Fruit fly (Drosophila melanogaster) whole organism, wandering third instar larva: ENCODE results near the gene Jon25Biii.

Experiments used
- CG9705 ChIP-seq: fragments of 200-800 bp; sonication (Bioruptor generic); optimal IDR thresholded peaks from 2 replicates; lab custom pipeline; 2018; ENCODE audit warnings: missing biosample characterization, mild to moderate bottlenecking, missing genetic modification characterization
- Myc ChIP-seq: fragments of >200 bp; optimal IDR thresholded peaks from 2 replicates; lab custom pipeline; 2017
- N ChIP-seq: fragments of >200 bp; optimal IDR thresholded peaks from 2 replicates; lab custom pipeline; 2018; ENCODE audit warnings: missing biosample characterization, missing external identifiers, missing genetic modification characterization
- OdsH ChIP-seq: fragments of 200-800 bp; sonication (Bioruptor generic); optimal IDR thresholded peaks from 2 replicates; lab custom pipeline; 2016; ENCODE audit warnings: missing biosample characterization, mild to moderate bottlenecking, missing genetic modification characterization
- Sp1 ChIP-seq: fragments of 200-800 bp; sonication (Bioruptor generic); optimal IDR thresholded peaks from 3 replicates; lab custom pipeline; 2019; ENCODE audit warnings: missing biosample characterization, mild to moderate bottlenecking, missing genetic modification characterization, moderate library complexity
- br ChIP-seq: fragments of 200-800 bp; sonication (Bioruptor generic); optimal IDR thresholded peaks from 2 replicates; lab custom pipeline; 2016; ENCODE audit warnings: missing biosample characterization, missing genetic modification characterization
- pan ChIP-seq: fragments of >200 bp; optimal IDR thresholded peaks from 2 replicates; lab custom pipeline; 2017

DNA sequence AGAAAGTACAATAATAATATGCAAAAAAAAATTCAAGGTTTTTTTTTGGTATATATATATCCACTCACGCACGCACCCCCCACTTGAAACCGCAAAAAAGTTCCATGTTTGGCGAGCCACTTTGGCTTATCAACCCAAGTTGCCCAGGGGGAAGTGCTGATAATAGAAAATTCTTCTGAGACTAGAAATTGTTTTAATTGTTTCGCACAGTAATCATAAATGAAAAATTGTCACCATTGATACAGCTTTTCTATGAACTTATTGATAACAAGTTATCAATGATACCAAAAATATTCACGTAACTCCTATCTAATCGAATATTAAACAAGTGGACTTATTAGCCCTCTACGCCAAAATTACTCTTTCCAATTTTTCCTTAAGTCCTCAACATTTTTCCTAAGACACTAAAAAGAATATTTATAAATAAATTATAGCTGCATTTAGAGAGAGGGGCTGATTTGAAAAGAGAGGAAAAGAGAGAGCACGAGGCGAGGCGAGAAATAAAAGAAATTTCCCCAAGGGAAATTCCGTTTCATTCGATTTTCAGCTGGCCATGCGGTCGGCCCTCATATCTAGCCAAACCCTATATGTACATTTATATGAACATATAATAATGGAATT, 48.1 kb upstream of the Jon25Biii start:
- TF ChIP-seq Myc (lab: Kevin White, UChicago) (no peak), pan (lab: Kevin White, UChicago) (no peak), OdsH (GFP tag; lab: Kevin White, UChicago) (no peak), N (GFP tag; lab: Kevin White, UChicago) (no peak), CG9705 (GFP tag; lab: Kevin White, UChicago) (no peak), Sp1 (no peak), br (GFP tag; lab: Kevin White, UChicago) (no peak)
